Worm (Caenorhabditis elegans): ENCODE measurements around the gene mec-9.

DNA sequence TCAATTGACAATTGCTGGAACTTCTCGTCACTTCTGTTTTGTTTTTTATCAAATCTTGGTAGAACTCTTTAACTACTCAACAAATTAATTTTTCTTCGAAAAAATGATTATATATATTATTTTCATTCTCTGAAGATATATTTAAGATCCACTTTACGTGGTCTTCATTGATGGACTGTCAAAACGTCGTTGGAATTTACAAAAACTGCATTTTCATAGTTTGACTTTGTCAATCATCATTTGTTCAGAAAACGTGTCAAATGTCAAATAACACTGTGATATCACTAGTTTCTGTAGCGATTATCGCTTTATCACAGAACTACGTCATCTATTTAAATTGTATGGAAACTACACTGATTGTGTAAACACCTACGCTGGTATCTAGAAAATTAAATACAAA, 9.5 kb upstream of the mec-9 start:
- TF ChIP-seq F13H6.1 (tag; optimal IDR thresholded peaks at IDR 0.05) (no peak), hlh-30 (tag; optimal IDR thresholded peaks at IDR 0.05; ENCODE audit: insufficient read depth) (no peak), unc-42 (tag; optimal IDR thresholded peaks at IDR 0.05) (no peak), sox-4 (tag; optimal IDR thresholded peaks at IDR 0.05) (no peak), ets-4 (tag; optimal IDR thresholded peaks at IDR 0.05) (no peak), lim-6 (tag; optimal IDR thresholded peaks at IDR 0.05) (no peak), hlh-13 (GFP tag; optimal IDR thresholded peaks at IDR 0.05) (no peak)

All from whole organism, late embryonic.